Fruit fly (Drosophila melanogaster): ENCODE data around the gene CG7031.
A peak's percentile ranks its signal among the peaks of the same experiment; 100 is the strongest.

The CG7031 gene

DNA sequence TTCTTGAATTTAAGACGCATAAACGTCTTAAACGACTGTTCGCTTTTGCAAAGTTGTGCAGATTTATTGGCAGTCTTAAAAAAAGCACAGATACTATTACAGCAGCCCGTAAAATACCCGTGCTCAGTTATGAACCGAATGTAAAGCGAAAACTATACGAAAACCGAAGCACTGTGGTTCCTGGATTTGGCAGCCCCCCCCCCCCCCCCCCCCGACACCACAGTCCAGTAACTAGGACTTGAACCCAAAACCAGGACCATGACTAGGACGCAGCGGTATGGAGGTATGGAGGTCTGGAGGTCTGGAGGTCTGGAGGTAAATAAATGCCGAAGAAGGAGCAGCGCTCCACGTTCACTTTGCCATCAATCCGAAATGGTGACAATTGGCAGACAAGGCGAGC lies 29.3 kb downstream of the CG7031 start:
- TF ChIP-seq ERR (GFP tag; optimal IDR thresholded peaks at IDR 0.05) = no peak
- peak; percentile 67 for TF ChIP-seq Hr39 (optimal IDR thresholded peaks at IDR 0.05)
- no peak for TF ChIP-seq CoRest (tag; optimal IDR thresholded peaks at IDR 0.05)
- no peak for TF ChIP-seq ewg (GFP tag; optimal IDR thresholded peaks at IDR 0.05)

dm6 chr3R:22839257-22839656 lies 35.2 kb downstream of the CG7031 start:
- TF ChIP-seq dysf (GFP tag; IDR thresholded peaks at IDR 0.05) = no peak
- TF ChIP-seq CG11504 (tag; optimal IDR thresholded peaks at IDR 0.05) = peak; percentile 94
- TF ChIP-seq Bgb (GFP tag; IDR thresholded peaks at IDR 0.05; ENCODE audit: partially characterized antibody) = no peak
- TF ChIP-seq ac (GFP tag; optimal IDR thresholded peaks at IDR 0.05) = no peak
- TF ChIP-seq her (GFP tag; optimal IDR thresholded peaks at IDR 0.05) = no peak
- TF ChIP-seq sug (tag; optimal IDR thresholded peaks at IDR 0.05) = no peak
- TF ChIP-seq CHES-1-like (GFP tag; optimal IDR thresholded peaks at IDR 0.05) = no peak
- TF ChIP-seq sens (GFP tag) = peak; percentile 11
- TF ChIP-seq Hmr (GFP tag; optimal IDR thresholded peaks at IDR 0.05) = no peak
- no peak for TF ChIP-seq D19A (tag; optimal IDR thresholded peaks at IDR 0.05)
- no peak for TF ChIP-seq esg (GFP tag; conservative IDR thresholded peaks at IDR 0.05)
- no peak for TF ChIP-seq CG8359 (GFP tag; optimal IDR thresholded peaks at IDR 0.05; ENCODE audit: borderline replicate concordance)

- no peak for TF ChIP-seq Atf6 (GFP tag; IDR thresholded peaks at IDR 0.05)
- no peak for TF ChIP-seq D19B (GFP tag; optimal IDR thresholded peaks at IDR 0.05)
Measured at dm6 chr3R:22846202-22846601, 42.1 kb downstream of the CG7031 start, which contains the start of gene CG4704. CG4704 (minus strand) TSS chr3R:22846302.
